Worm (Caenorhabditis elegans) whole organism, early embryonic: ENCODE measurements around the gene C47E12.12.

Source experiments
- ama-1 ChIP-seq: fragments of 150-350 bp; optimal IDR thresholded peaks from 2 replicates; lab custom pipeline; 2014
- ceh-36 ChIP-seq: sonication (generic microtip); optimal IDR thresholded peaks from 2 replicates; lab custom pipeline; 2016; ENCODE audit warnings: missing genetic modification characterization, inconsistent platforms, missing compliant biosample characterization
- flt-1 ChIP-seq: fragments of 200-800 bp; sonication (Bioruptor generic); IDR thresholded peaks from 2 replicates; pipeline ENCODE4 v1.3.6; 2022; ENCODE audit warnings: missing genetic modification characterization, missing compliant biosample characterization
- hmg-4 ChIP-seq: fragments of 200-800 bp; sonication (Bioruptor generic); optimal IDR thresholded peaks from 2 replicates; lab custom pipeline; 2018; ENCODE audit warnings: mild to moderate bottlenecking, missing genetic modification characterization, missing compliant biosample characterization
- pes-1 ChIP-seq: fragments of 200-800 bp; sonication (Bioruptor generic); IDR thresholded peaks from 2 replicates; pipeline ENCODE4 v1.3.6; 2022; ENCODE audit warnings: missing genetic modification reagents, missing genetic modification characterization, missing compliant biosample characterization
- tbx-11 ChIP-seq: fragments of 200-800 bp; sonication (Bioruptor generic); IDR thresholded peaks from 2 replicates; pipeline ENCODE4 v1.3.6; 2022; ENCODE audit warnings: missing genetic modification characterization, missing compliant biosample characterization

DNA sequence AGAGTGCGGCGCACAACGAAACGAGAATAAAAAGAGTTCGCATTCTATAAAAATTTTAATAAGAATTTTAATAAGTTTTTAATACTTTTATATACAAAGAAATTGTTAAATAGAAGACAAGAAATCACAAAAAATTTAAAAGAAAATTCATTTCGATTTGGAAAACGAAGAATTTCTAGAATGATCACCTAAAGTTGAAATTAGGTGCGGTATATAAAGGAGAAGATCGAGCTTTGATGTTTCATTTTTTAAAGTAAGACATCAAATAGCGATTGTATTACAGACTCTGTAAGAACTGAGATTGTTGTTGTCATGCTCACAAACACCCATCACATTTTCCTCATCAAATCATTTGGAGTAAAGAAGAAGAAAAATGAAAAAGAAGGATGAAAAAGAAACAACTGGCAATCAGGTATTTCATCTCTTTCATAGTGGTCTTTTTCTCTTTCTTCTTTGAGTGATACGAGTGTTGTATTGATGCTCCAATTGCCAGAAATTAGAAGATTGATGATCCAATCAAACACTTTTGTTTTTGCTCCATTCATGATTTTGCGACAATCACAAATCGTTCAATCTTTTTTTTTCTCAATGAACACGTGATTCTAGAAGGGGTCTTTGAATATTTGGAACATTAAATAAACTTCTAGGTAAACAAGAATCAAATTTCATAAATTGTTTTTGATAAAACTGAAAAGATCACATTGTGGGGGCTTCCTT is 44.2 kb downstream of the C47E12.12 start, which contains the start of gene dur-1:
- TF ChIP-seq ama-1 (no peak), ceh-36 (no peak), tbx-11 (GFP tag; lab: Robert Waterston, UW) (no peak), pes-1 (GFP tag; lab: Robert Waterston, UW) (no peak), flt-1 (GFP tag; lab: Robert Waterston, UW) (no peak), hmg-4 (GFP tag; lab: Kevin White, UChicago) (no peak)
